Worm (Caenorhabditis elegans): ENCODE data around the gene gcy-14.

- no peak for TF ChIP-seq snpc-4 (tag; optimal IDR thresholded peaks at IDR 0.05)
- TF ChIP-seq nhr-11 (tag; optimal IDR thresholded peaks at IDR 0.05): no peak
- TF ChIP-seq pqm-1 (tag; optimal IDR thresholded peaks at IDR 0.05): no peak
- no peak for TF ChIP-seq tbx-2 (tag; optimal IDR thresholded peaks at IDR 0.05)
- TF ChIP-seq ceh-82 (tag; optimal IDR thresholded peaks at IDR 0.05): no peak
- TF ChIP-seq fos-1 (tag; optimal IDR thresholded peaks at IDR 0.05): no peak
- TF ChIP-seq zag-1 (tag; optimal IDR thresholded peaks at IDR 0.05): no peak
- no peak for TF ChIP-seq elt-2 (tag; optimal IDR thresholded peaks at IDR 0.05)
Measured at ce11 chrV:14868181-14868580, at the start of gene gcy-14.

Data from whole organism, L3 larva.